Worm (Caenorhabditis elegans): Measurements from ENCODE around the gene ttr-21.

DNA sequence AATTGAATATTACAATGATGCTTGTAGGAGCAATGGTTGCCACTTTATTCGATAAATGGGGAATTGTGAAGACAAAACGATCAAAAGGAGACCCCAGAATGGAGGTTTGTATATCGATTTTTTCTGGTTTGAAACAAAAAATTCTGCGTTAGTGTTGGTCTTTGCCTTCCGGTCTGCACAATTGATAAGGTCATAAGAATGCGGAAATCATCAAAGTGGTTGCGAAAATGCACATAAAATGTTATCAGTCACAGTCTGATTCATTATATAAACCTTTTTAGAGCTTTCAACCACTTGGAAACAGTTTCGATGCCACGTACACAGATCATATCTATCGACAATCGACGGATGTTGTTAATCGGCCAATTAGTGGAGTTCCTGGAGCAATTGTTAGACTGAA is 39.4 kb upstream of the ttr-21 start:
- no peak for TF ChIP-seq mes-2 (tag; optimal IDR thresholded peaks at IDR 0.05; ENCODE audit: poor library complexity, severe bottlenecking)
- no peak for TF ChIP-seq egl-27 (tag; optimal IDR thresholded peaks at IDR 0.05)
- TF ChIP-seq jun-1 (tag; optimal IDR thresholded peaks at IDR 0.05): no peak

Measured in whole organism, L4 larva.